Fruit fly (Drosophila melanogaster): Measurements from ENCODE around the gene CG6324.

The CG6324 gene

DNA sequence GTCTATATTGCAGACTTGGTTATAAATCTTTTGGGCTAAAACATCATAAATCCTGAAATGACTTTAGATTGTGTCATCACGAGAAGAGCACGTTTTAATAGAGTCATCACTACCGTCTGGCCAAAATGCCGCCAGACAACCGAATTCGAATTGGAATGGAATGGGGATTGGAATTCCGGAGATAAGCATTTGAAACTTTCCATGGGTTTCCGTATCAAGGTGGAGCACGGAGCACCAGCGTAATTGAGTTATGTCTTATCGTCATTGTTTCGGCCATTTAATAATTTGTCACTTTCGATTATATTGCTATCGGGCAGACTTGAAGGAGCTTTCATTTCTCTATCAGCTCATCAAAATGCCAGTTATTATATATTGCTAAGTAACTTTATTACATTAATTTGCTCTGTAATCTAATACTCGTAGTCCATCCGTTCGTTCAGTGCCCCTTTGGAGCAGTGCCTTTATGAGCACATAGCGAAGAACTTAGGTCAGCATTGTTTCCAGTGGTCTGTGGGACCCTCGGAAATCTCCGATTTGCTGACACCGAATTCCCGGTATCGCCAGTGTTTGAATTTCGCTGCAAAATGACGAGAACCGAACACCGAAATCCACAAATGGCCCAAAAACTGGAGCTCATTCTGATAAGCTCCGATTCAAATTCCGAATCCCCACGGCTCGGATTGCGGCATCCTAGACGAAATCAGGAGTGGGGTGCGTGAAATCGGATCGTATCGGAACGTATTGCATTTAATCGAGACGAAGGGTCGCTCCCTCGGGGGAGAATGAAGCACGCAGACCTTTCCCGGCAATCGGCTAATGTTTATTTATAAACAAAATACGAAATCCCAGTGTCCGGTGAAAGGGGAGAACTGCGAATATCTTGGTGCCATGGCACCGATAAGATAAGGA is 24.4 kb downstream of the CG6324 start:
- TF ChIP-seq Snoo (tag; optimal IDR thresholded peaks at IDR 0.05) (no peak), CG17806 (tag; optimal IDR thresholded peaks at IDR 0.05) (no peak), CG10348 (GFP tag; IDR thresholded peaks at IDR 0.05) (no peak)

- TF ChIP-seq gl (tag; optimal IDR thresholded peaks at IDR 0.05), result no peak
- TF ChIP-seq rn (GFP tag; IDR thresholded peaks at IDR 0.05), result no peak
- no peak for TF ChIP-seq EcR (GFP tag; optimal IDR thresholded peaks at IDR 0.05)
- no peak for TF ChIP-seq CG9948 (tag; optimal IDR thresholded peaks at IDR 0.05)
- TF ChIP-seq CG4496 (GFP tag; IDR thresholded peaks at IDR 0.05), result no peak
- TF ChIP-seq Ets98B (GFP tag; IDR thresholded peaks at IDR 0.05), result no peak
- TF ChIP-seq CG34367 (tag; optimal IDR thresholded peaks at IDR 0.05), result no peak
- no peak for TF ChIP-seq fd96Ca (GFP tag; IDR thresholded peaks at IDR 0.05)
- no peak for TF ChIP-seq Pif1A (GFP tag; optimal IDR thresholded peaks at IDR 0.05)
- no peak for TF ChIP-seq CG8301 (tag; optimal IDR thresholded peaks at IDR 0.05)
- TF ChIP-seq Snoo (tag; optimal IDR thresholded peaks at IDR 0.05), result no peak
Observed at dm6 chrX:15501706-15502267, 25.9 kb downstream of the CG6324 start.

DNA sequence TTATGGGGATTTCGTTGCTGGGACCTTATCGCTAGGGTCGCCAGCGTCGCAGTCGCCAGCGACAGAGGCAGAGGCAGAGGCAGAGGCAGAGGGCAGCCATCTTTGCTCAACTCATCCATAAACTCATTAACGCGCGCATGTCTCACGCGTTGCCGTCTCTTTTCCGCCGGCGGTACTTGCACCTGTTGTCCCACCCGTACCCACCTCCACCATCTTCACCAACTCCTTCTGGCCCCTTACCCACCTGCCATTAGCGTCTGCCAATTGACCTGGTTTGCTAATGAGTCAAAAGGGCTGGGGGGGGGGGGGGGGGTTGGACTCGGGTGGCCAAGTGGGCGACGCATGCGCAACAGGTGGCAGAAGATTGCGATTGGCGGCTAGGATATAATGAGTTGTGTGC is 27.0 kb downstream of the CG6324 start:
- TF ChIP-seq CG13204 (GFP tag; optimal IDR thresholded peaks at IDR 0.05) (no peak), rn (GFP tag; IDR thresholded peaks at IDR 0.05) (no peak), gl (tag; optimal IDR thresholded peaks at IDR 0.05) (no peak), fd96Ca (GFP tag; IDR thresholded peaks at IDR 0.05) (no peak), Snoo (tag; optimal IDR thresholded peaks at IDR 0.05) (no peak), CG8301 (tag; optimal IDR thresholded peaks at IDR 0.05) (no peak), CG8159 (tag; optimal IDR thresholded peaks at IDR 0.05) (no peak), CG34367 (tag; optimal IDR thresholded peaks at IDR 0.05) (no peak), CG17806 (tag; optimal IDR thresholded peaks at IDR 0.05) (no peak), CG4496 (GFP tag; IDR thresholded peaks at IDR 0.05) (no peak), CG10348 (GFP tag; IDR thresholded peaks at IDR 0.05) (no peak), Ets98B (GFP tag; IDR thresholded peaks at IDR 0.05) (no peak), Pif1B (GFP tag; optimal IDR thresholded peaks at IDR 0.05) (no peak), EcR (GFP tag; optimal IDR thresholded peaks at IDR 0.05) (no peak), D1 (tag; optimal IDR thresholded peaks at IDR 0.05) (no peak), CG12605 (GFP tag; IDR thresholded peaks at IDR 0.05) (no peak)

DNA sequence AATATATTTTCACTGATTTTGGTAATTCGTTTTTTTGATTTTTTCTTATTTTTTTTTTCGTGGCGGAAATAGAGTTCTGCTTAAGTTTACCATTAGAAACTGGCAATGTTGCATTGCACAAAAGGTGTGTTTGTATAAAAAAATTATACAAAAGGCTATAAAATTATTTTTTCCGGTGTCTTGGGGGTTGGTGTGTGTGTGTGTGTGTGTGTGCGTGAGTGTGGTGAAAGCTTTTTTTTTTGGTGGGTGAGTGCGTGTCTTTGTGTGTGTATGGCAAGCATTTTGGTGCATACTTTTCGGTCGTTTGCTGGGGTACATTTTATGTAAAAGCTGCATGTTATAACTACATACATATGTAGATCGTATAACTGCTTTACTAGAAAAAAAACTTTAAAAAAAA is 35.5 kb downstream of the CG6324 start:
- TF ChIP-seq CG34367 (tag; optimal IDR thresholded peaks at IDR 0.05), result no peak
- TF ChIP-seq CG32121 (GFP tag; IDR thresholded peaks at IDR 0.05), result 0 out of 2 replicates have a peak, but pooled peaks have one; percentile 20
- TF ChIP-seq CG4496 (GFP tag; IDR thresholded peaks at IDR 0.05), result peak; percentile 22; the same call in 1 of the 3 replicates

- TF ChIP-seq CG9948 (tag; optimal IDR thresholded peaks at IDR 0.05) (no peak), CG8159 (tag; optimal IDR thresholded peaks at IDR 0.05) (peak; percentile 40), EcR (GFP tag; optimal IDR thresholded peaks at IDR 0.05) (peak; percentile 66)
Observed at dm6 chrX:15522426-15523153, 46.7 kb downstream of the CG6324 start.

DNA sequence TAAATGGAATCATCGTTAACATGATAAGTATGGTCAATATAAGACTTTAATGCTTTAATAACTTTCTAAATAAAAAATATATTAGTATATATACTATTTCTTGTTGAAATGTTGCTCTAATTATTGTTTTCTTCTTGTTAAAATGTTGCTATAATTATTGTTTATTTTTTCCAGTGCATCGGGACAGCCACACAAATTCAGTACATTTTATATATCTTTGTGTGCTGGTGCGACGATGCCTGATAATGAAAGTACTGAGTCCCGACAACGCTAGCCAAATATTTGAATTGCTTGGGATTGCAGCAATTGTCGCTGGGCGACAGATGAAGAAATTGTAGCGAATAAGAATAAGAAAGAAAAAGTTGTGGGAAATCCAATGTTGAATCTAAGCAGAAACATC is 53.3 kb downstream of the CG6324 start:
- TF ChIP-seq CG17806 (tag; optimal IDR thresholded peaks at IDR 0.05), result peak; percentile 28
- no peak for TF ChIP-seq Snoo (tag; optimal IDR thresholded peaks at IDR 0.05)
- peak; percentile 24 for TF ChIP-seq CG15710 (tag; optimal IDR thresholded peaks at IDR 0.05)
- TF ChIP-seq gl (tag; optimal IDR thresholded peaks at IDR 0.05), result no peak
- TF ChIP-seq CG10348 (GFP tag; IDR thresholded peaks at IDR 0.05), result no peak
- TF ChIP-seq D1 (tag; optimal IDR thresholded peaks at IDR 0.05), result no peak
- peak; percentile 51 for TF ChIP-seq CG8159 (tag; optimal IDR thresholded peaks at IDR 0.05)
- TF ChIP-seq CG9948 (tag; optimal IDR thresholded peaks at IDR 0.05), result peak; percentile 22
- no peak for TF ChIP-seq CG13204 (GFP tag; optimal IDR thresholded peaks at IDR 0.05)
- no peak for TF ChIP-seq fd96Ca (GFP tag; IDR thresholded peaks at IDR 0.05)
- TF ChIP-seq CG14655 (GFP tag; optimal IDR thresholded peaks at IDR 0.05), result no peak
- TF ChIP-seq CG34367 (tag; optimal IDR thresholded peaks at IDR 0.05), result no peak
- no peak for TF ChIP-seq Pif1B (GFP tag; optimal IDR thresholded peaks at IDR 0.05)
- no peak for TF ChIP-seq Ets98B (GFP tag; IDR thresholded peaks at IDR 0.05)
- TF ChIP-seq CG4496 (GFP tag; IDR thresholded peaks at IDR 0.05), result no peak
- no peak for TF ChIP-seq rn (GFP tag; IDR thresholded peaks at IDR 0.05)

All from whole organism, pupa.